Fruit fly (Drosophila melanogaster) whole organism, embryonic: ENCODE measurements around the gene CG6231.

ENCODE experiments used
- Asciz ChIP-seq: fragments of 200-800 bp; sonication (Bioruptor generic); optimal IDR thresholded peaks from 2 replicates; lab custom pipeline; 2017; ENCODE audit warnings: missing biosample characterization, mild to moderate bottlenecking, missing genetic modification characterization, missing genetic modification reagents
- BEAF-32 ChIP-seq: fragments of 200-800 bp; sonication (Bioruptor generic); optimal IDR thresholded peaks from 3 replicates; lab custom pipeline; 2017; ENCODE audit warnings: missing biosample characterization, missing genetic modification characterization, mild to moderate bottlenecking, moderate library complexity, missing genetic modification reagents
- CG10366 ChIP-seq: fragments of 200-800 bp; sonication (Bioruptor generic); IDR thresholded peaks from 2 replicates; pipeline ENCODE4 v1.3.6; 2022; ENCODE audit warnings: missing biosample characterization, missing genetic modification characterization
- CG10462 ChIP-seq: fragments of 200-800 bp; sonication (Bioruptor generic); optimal IDR thresholded peaks from 2 replicates; lab custom pipeline; 2016; ENCODE audit warnings: missing biosample characterization, missing genetic modification characterization
- CG11456 ChIP-seq: fragments of 200-800 bp; sonication (Bioruptor generic); IDR thresholded peaks from 3 replicates; pipeline ENCODE4 v1.3.6; 2022; ENCODE audit warnings: missing biosample characterization, missing genetic modification characterization
- CG1233 ChIP-seq: fragments of 200-800 bp; sonication (Bioruptor generic); optimal IDR thresholded peaks from 4 replicates; lab custom pipeline; 2018; ENCODE audit warnings: missing biosample characterization, mild to moderate bottlenecking, missing genetic modification characterization
- CG14710 ChIP-seq: fragments of 200-800 bp; sonication (Bioruptor generic); optimal IDR thresholded peaks from 3 replicates; lab custom pipeline; 2019; ENCODE audit warnings: missing biosample characterization, mild to moderate bottlenecking, missing genetic modification characterization, moderate library complexity
- CG15269 ChIP-seq: fragments of 200-800 bp; sonication (Bioruptor generic); optimal IDR thresholded peaks from 2 replicates; lab custom pipeline; 2018; ENCODE audit warnings: missing biosample characterization, mild to moderate bottlenecking, missing genetic modification characterization, moderate library complexity
- CG1602 ChIP-seq: fragments of 200-800 bp; sonication (Bioruptor generic); optimal IDR thresholded peaks from 3 replicates; lab custom pipeline; 2016; ENCODE audit warnings: missing biosample characterization, missing genetic modification characterization
- CG16779 ChIP-seq: fragments of 200-800 bp; sonication (Bioruptor generic); IDR thresholded peaks from 2 replicates; pipeline ENCODE4 v1.3.6; 2022; ENCODE audit warnings: missing biosample characterization, missing genetic modification characterization
- CG2129 ChIP-seq: fragments of 200-800 bp; sonication (Bioruptor generic); IDR thresholded peaks from 2 replicates; pipeline ENCODE4 v1.3.6; 2022; ENCODE audit warnings: missing biosample characterization, missing genetic modification characterization; ENCODE audit not compliant: partially characterized antibody
- CG31365 ChIP-seq: fragments of 200-800 bp; sonication (Bioruptor generic); optimal IDR thresholded peaks from 2 replicates; lab custom pipeline; 2018; ENCODE audit warnings: missing biosample characterization, mild to moderate bottlenecking, missing genetic modification characterization
- CG32532 ChIP-seq: fragments of 200-800 bp; sonication (Bioruptor generic); IDR thresholded peaks from 2 replicates; pipeline ENCODE4 v1.3.6; 2022; ENCODE audit warnings: missing biosample characterization, missing genetic modification characterization
- CG32767 ChIP-seq: fragments of 200-800 bp; sonication (Bioruptor generic); IDR thresholded peaks from 2 replicates; pipeline ENCODE4 v1.3.6; 2022; ENCODE audit warnings: missing biosample characterization, missing genetic modification characterization
- CG3281 ChIP-seq: fragments of 200-800 bp; sonication (Bioruptor generic); optimal IDR thresholded peaks from 3 replicates; lab custom pipeline; 2017; ENCODE audit warnings: missing biosample characterization, mild to moderate bottlenecking, missing genetic modification characterization
- CG4360 ChIP-seq: fragments of 200-800 bp; sonication (Bioruptor generic); IDR thresholded peaks from 2 replicates; pipeline ENCODE4 v1.3.6; 2022; ENCODE audit warnings: missing biosample characterization, missing genetic modification characterization
- CG6254 ChIP-seq: fragments of 200-800 bp; sonication (Bioruptor generic); optimal IDR thresholded peaks from 3 replicates; lab custom pipeline; 2017; ENCODE audit warnings: mild to moderate bottlenecking, missing biosample characterization, missing genetic modification reagents, missing genetic modification characterization
- CG6272 ChIP-seq: fragments of 200-800 bp; sonication (Bioruptor generic); IDR thresholded peaks from 2 replicates; pipeline ENCODE4 v1.3.6; 2022; ENCODE audit warnings: missing biosample characterization, missing genetic modification characterization
- CG7745 ChIP-seq: fragments of 200-800 bp; sonication (Bioruptor generic); optimal IDR thresholded peaks from 2 replicates; lab custom pipeline; 2018; ENCODE audit warnings: missing biosample characterization, mild to moderate bottlenecking, missing genetic modification characterization, moderate library complexity
- CG7786 ChIP-seq: fragments of 200-800 bp; sonication (Bioruptor generic); optimal IDR thresholded peaks from 2 replicates; lab custom pipeline; 2016; ENCODE audit warnings: missing biosample characterization, missing genetic modification characterization
- CG7963 ChIP-seq: fragments of 200-800 bp; sonication (Bioruptor generic); IDR thresholded peaks from 3 replicates; pipeline ENCODE4 v1.3.6; 2022; ENCODE audit warnings: missing biosample characterization, missing genetic modification characterization; ENCODE audit not compliant: partially characterized antibody
- CG8359 ChIP-seq: fragments of 200-800 bp; sonication (Bioruptor generic); optimal IDR thresholded peaks from 2 replicates; lab custom pipeline; 2017; ENCODE audit warnings: missing biosample characterization, mild to moderate bottlenecking, missing genetic modification characterization, borderline replicate concordance
- CTCF ChIP-seq: fragments of 200-800 bp; sonication (Bioruptor generic); optimal IDR thresholded peaks from 2 replicates; lab custom pipeline; 2017; ENCODE audit warnings: missing biosample characterization, mild to moderate bottlenecking, missing genetic modification characterization, moderate library complexity
- D19B ChIP-seq: fragments of 200-800 bp; sonication (Bioruptor generic); optimal IDR thresholded peaks from 2 replicates; lab custom pipeline; 2017; ENCODE audit warnings: missing biosample characterization, mild to moderate bottlenecking, missing genetic modification characterization
- Dek ChIP-seq: fragments of 200-800 bp; sonication (Bioruptor generic); optimal IDR thresholded peaks from 3 replicates; lab custom pipeline; 2019; ENCODE audit warnings: missing biosample characterization, mild to moderate bottlenecking, missing genetic modification characterization, moderate library complexity
- E2f1 ChIP-seq: fragments of 200-800 bp; sonication (Bioruptor generic); IDR thresholded peaks from 2 replicates; pipeline ENCODE4 v1.3.6; 2022; ENCODE audit warnings: missing biosample characterization, missing genetic modification characterization
- H15 ChIP-seq: fragments of 200-800 bp; sonication (Bioruptor generic); IDR thresholded peaks from 3 replicates; pipeline ENCODE4 v1.3.6; 2022; ENCODE audit warnings: missing biosample characterization, missing genetic modification characterization
- HLH3B ChIP-seq: fragments of 200-800 bp; sonication (Bioruptor generic); IDR thresholded peaks from 2 replicates; pipeline ENCODE4 v1.3.6; 2022; ENCODE audit warnings: missing biosample characterization, missing genetic modification characterization
- HLH4C ChIP-seq: fragments of 200-800 bp; sonication (Bioruptor generic); IDR thresholded peaks from 3 replicates; pipeline ENCODE4 v1.3.6; 2022; ENCODE audit warnings: missing biosample characterization, missing genetic modification characterization; ENCODE audit not compliant: partially characterized antibody
- Hsf ChIP-seq: fragments of 200-800 bp; sonication (Bioruptor generic); optimal IDR thresholded peaks from 3 replicates; lab custom pipeline; 2016; ENCODE audit warnings: missing biosample characterization, missing genetic modification characterization
- MBD-R2 ChIP-seq: fragments of 200-800 bp; sonication (Bioruptor generic); IDR thresholded peaks from 2 replicates; pipeline ENCODE4 v1.3.6; 2022; ENCODE audit warnings: missing biosample characterization, missing genetic modification characterization
- Oli ChIP-seq: fragments of 200-800 bp; sonication (Bioruptor generic); optimal IDR thresholded peaks from 2 replicates; lab custom pipeline; 2018; ENCODE audit warnings: missing biosample characterization, mild to moderate bottlenecking, missing genetic modification characterization, moderate library complexity
- aop ChIP-seq: fragments of 200-800 bp; sonication (Bioruptor generic); IDR thresholded peaks from 2 replicates; pipeline ENCODE4 v1.3.6; 2022; ENCODE audit warnings: missing biosample characterization, missing genetic modification characterization
- ash1 ChIP-seq: fragments of 200-800 bp; sonication (Bioruptor generic); optimal IDR thresholded peaks from 2 replicates; lab custom pipeline; 2018; ENCODE audit warnings: missing biosample characterization, mild to moderate bottlenecking, missing genetic modification characterization
- bbx ChIP-seq: fragments of 200-800 bp; sonication (Bioruptor generic); IDR thresholded peaks from 2 replicates; pipeline ENCODE4 v1.3.6; 2022; ENCODE audit warnings: missing biosample characterization, missing genetic modification characterization; ENCODE audit not compliant: partially characterized antibody
- chn ChIP-seq: fragments of 200-800 bp; sonication (Bioruptor generic); optimal IDR thresholded peaks from 2 replicates; lab custom pipeline; 2016; ENCODE audit warnings: missing biosample characterization, missing genetic modification characterization
- fd102C ChIP-seq: fragments of 200-800 bp; sonication (Bioruptor generic); optimal IDR thresholded peaks from 2 replicates; lab custom pipeline; 2018; ENCODE audit warnings: missing biosample characterization, mild to moderate bottlenecking, missing genetic modification characterization, moderate library complexity
- fd64A ChIP-seq: fragments of 200-800 bp; sonication (Bioruptor generic); optimal IDR thresholded peaks from 3 replicates; lab custom pipeline; 2018; ENCODE audit warnings: missing biosample characterization, mild to moderate bottlenecking, missing genetic modification characterization
- gcm ChIP-seq: fragments of 200-800 bp; sonication (Bioruptor generic); optimal IDR thresholded peaks from 2 replicates; lab custom pipeline; 2019; ENCODE audit warnings: missing biosample characterization, mild to moderate bottlenecking, missing genetic modification characterization, moderate library complexity
- insv ChIP-seq, 2 experiments: fragments of 200-800 bp; sonication (Bioruptor generic); optimal IDR thresholded peaks; 3 replicates each; lab custom pipeline; 2016 to 2018; ENCODE audit warnings: missing biosample characterization in 2 of 2, missing genetic modification characterization in 2 of 2
- kay ChIP-seq: fragments of 200-800 bp; sonication (Bioruptor generic); optimal IDR thresholded peaks from 2 replicates; lab custom pipeline; 2016; ENCODE audit warnings: missing biosample characterization, missing genetic modification characterization
- kni ChIP-seq: fragments of 200-800 bp; sonication (Bioruptor generic); optimal IDR thresholded peaks from 3 replicates; lab custom pipeline; 2017; ENCODE audit warnings: mild to moderate bottlenecking, missing biosample characterization, missing genetic modification reagents, missing genetic modification characterization
- nau ChIP-seq: fragments of 200-800 bp; sonication (Bioruptor generic); optimal IDR thresholded peaks from 3 replicates; lab custom pipeline; 2017; ENCODE audit warnings: missing biosample characterization, mild to moderate bottlenecking, missing genetic modification characterization, missing genetic modification reagents
- sima ChIP-seq: fragments of 200-800 bp; sonication (Bioruptor generic); optimal IDR thresholded peaks from 2 replicates; lab custom pipeline; 2016; ENCODE audit warnings: missing biosample characterization, missing genetic modification characterization
- sisA ChIP-seq: fragments of 200-800 bp; sonication (Bioruptor generic); IDR thresholded peaks from 2 replicates; pipeline ENCODE4 v1.3.6; 2022; ENCODE audit warnings: missing biosample characterization, missing genetic modification characterization
- sr ChIP-seq: fragments of 200-800 bp; sonication (Bioruptor generic); IDR thresholded peaks from 3 replicates; pipeline ENCODE4 v1.3.6; 2022; ENCODE audit warnings: missing biosample characterization, missing genetic modification characterization
- tio ChIP-seq: fragments of 200-800 bp; sonication (Bioruptor generic); optimal IDR thresholded peaks from 2 replicates; lab custom pipeline; 2017; ENCODE audit warnings: missing biosample characterization, missing genetic modification characterization, inconsistent platforms
- unc-4 ChIP-seq: fragments of 200-800 bp; sonication (Bioruptor generic); IDR thresholded peaks from 2 replicates; pipeline ENCODE4 v1.3.6; 2022; ENCODE audit warnings: missing biosample characterization, missing genetic modification characterization; ENCODE audit not compliant: partially characterized antibody
- wor ChIP-seq: fragments of 200-800 bp; sonication (Bioruptor generic); IDR thresholded peaks from 2 replicates; pipeline ENCODE4 v1.3.6; 2022; ENCODE audit warnings: missing biosample characterization, missing genetic modification characterization

The CG6231 gene

DNA sequence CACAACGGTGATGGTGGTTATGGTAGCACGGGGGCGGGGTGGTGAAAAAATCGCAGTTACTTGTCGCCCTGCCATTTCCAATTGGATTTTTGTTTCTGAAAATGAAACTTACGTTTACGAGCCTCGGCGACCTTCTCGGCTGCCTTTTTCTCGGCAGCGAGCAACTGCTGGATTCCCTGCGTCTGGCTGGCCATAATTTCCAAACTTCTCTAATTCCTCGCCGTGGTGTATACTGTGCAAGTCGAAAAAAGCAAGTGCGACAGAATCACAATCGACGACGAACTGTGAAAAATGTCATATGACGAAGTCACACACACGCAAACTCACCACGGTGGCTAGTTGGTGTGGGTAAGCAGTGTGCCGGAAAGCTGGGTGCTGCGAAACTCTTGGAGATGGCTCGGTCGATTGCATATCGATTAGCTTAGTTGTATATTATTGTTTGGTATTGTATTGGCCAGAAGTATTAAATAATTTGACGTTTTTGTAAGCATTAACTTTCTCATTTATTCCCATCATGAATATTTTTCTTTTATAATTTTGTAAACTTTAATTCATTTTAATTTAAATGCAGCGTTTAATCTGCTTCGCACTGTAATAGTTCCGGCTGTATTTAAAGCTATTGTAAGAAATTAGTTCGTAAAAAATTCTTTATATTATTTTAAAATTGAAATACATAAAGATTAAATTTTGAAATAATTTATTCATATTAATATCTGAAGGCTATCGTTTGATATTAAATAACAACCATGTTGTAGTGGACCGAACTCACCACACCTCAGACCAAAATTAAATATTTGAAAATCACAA lies 11.8 kb upstream of the CG6231 start, which contains the start of gene Vha13 (continued):
- no peak for TF ChIP-seq CG4360 (GFP tag; lab: Robert Waterston, UW)
- no peak for TF ChIP-seq D19B
- TF ChIP-seq CG11456 (GFP tag; lab: Robert Waterston, UW), result peak; percentile 83
- no peak for TF ChIP-seq CG32767 (GFP tag; lab: Robert Waterston, UW)
- no peak for TF ChIP-seq CG31365
- no peak for TF ChIP-seq CG6254 (GFP tag; lab: Kevin White, UChicago)
- peak; percentile 44 for TF ChIP-seq fd64A (GFP tag; lab: Kevin White, UChicago)
- TF ChIP-seq CG14710, result peak; percentile 34
- TF ChIP-seq nau (GFP tag; lab: Kevin White, UChicago), result no peak
- TF ChIP-seq CG10462 (GFP tag; lab: Kevin White, UChicago), result no peak
- TF ChIP-seq ash1 (GFP tag; lab: Kevin White, UChicago), result no peak
- TF ChIP-seq CG3281, result peak; percentile 33
- TF ChIP-seq sisA (GFP tag; lab: Robert Waterston, UW), result peak; percentile 68
- peak; percentile 38; the same call in 1 of the 3 replicates for TF ChIP-seq H15
- TF ChIP-seq unc-4 (GFP tag; lab: Robert Waterston, UW), result no peak; the same call in 1 of the 2 replicates
- no peak for TF ChIP-seq CG1602 (GFP tag; lab: Kevin White, UChicago)
- no peak for TF ChIP-seq wor
- no peak for TF ChIP-seq CG16779
- no peak for TF ChIP-seq kay (GFP tag; lab: Kevin White, UChicago)
- no peak for TF ChIP-seq Asciz (GFP tag; lab: Kevin White, UChicago)
- peak; percentile 16 for TF ChIP-seq CG7786 (GFP tag; lab: Kevin White, UChicago)
- TF ChIP-seq CG7963, result peak; percentile 56; the same call in 1 of the 3 replicates
- 0 out of 2 replicates have a peak, but pooled peaks have one; percentile 11 for TF ChIP-seq CG2129 (GFP tag; lab: Robert Waterston, UW)
- no peak for TF ChIP-seq sr (GFP tag; lab: Robert Waterston, UW)
- peak; percentile 48 for TF ChIP-seq CG10366 (GFP tag; lab: Robert Waterston, UW)
- TF ChIP-seq Dek (tag; lab: Kevin White, UChicago), result peak; percentile 42
- peak; percentile 72 for TF ChIP-seq BEAF-32 (GFP tag; lab: Kevin White, UChicago)
- TF ChIP-seq bbx (GFP tag; lab: Robert Waterston, UW), result peak; percentile 79
- peak; percentile 70 for TF ChIP-seq CG6272 (GFP tag; lab: Robert Waterston, UW)
- TF ChIP-seq chn (GFP tag; lab: Kevin White, UChicago), result peak; percentile 51
- no peak for TF ChIP-seq CG1233 (GFP tag; lab: Kevin White, UChicago)
- TF ChIP-seq HLH4C, result peak; percentile 7; the same call in 1 of the 3 replicates
- TF ChIP-seq HLH3B, result peak; percentile 38; the same call in 1 of the 2 replicates
- TF ChIP-seq E2f1 (GFP tag; lab: Robert Waterston, UW), result peak; percentile 36; the same call in 1 of the 2 replicates
- TF ChIP-seq tio (GFP tag; lab: Kevin White, UChicago), result no peak
- peak; percentile 55 for TF ChIP-seq MBD-R2
- no peak for TF ChIP-seq sima
- no peak for TF ChIP-seq CG8359 (GFP tag; lab: Kevin White, UChicago)
- TF ChIP-seq aop, result peak; percentile 64; the same call in 1 of the 2 replicates
- TF ChIP-seq CG7745 (tag; lab: Kevin White, UChicago), result no peak
- TF ChIP-seq kni, result peak; percentile 31
- peak; percentile 67 to 93 for TF ChIP-seq insv (GFP tag; optimal IDR thresholded peaks at IDR 0.05; lab: Kevin White, UChicago)
- TF ChIP-seq gcm, result peak; percentile 17
- no peak for TF ChIP-seq CG15269 (tag; lab: Kevin White, UChicago)
- peak; percentile 22 for TF ChIP-seq CTCF
- no peak for TF ChIP-seq fd102C
- peak; percentile 51 for TF ChIP-seq Hsf (GFP tag; lab: Kevin White, UChicago)
- TF ChIP-seq Oli, result no peak
- peak; percentile 66 for TF ChIP-seq CG32532
